Worm (Caenorhabditis elegans) whole organism, early embryonic: ENCODE results near the gene Y37E11AM.3.

ENCODE experiments used
- ama-1 ChIP-seq: fragments of 150-350 bp; optimal IDR thresholded peaks from 2 replicates; lab custom pipeline; 2014
- ceh-36 ChIP-seq: sonication (generic microtip); optimal IDR thresholded peaks from 2 replicates; lab custom pipeline; 2016; ENCODE audit warnings: missing genetic modification characterization, inconsistent platforms, missing compliant biosample characterization

ce11 chrIV:3743748-3744147 is 24.8 kb upstream of the Y37E11AM.3 start, which contains the start of gene siah-1:
- no peak for TF ChIP-seq ceh-36 (tag; lab: Kevin White, UChicago)
- no peak for TF ChIP-seq ama-1 (lab: Kevin White, UChicago)
